Fruit fly (Drosophila melanogaster) whole organism, embryonic: Measurements from ENCODE around the gene VhaAC45RP.

ENCODE experiments used
- Atf3 ChIP-seq: fragments of 200-800 bp; sonication (Bioruptor generic); optimal IDR thresholded peaks from 3 replicates; lab custom pipeline; 2016; ENCODE audit warnings: missing biosample characterization, missing genetic modification characterization
- Atf6 ChIP-seq: fragments of 200-800 bp; sonication (Bioruptor generic); IDR thresholded peaks from 2 replicates; pipeline ENCODE4 v1.3.6; 2022; ENCODE audit warnings: missing biosample characterization, missing genetic modification characterization
- CG10462 ChIP-seq: fragments of 200-800 bp; sonication (Bioruptor generic); optimal IDR thresholded peaks from 2 replicates; lab custom pipeline; 2016; ENCODE audit warnings: missing biosample characterization, missing genetic modification characterization
- CG10565 ChIP-seq: fragments of 200-800 bp; sonication (Bioruptor generic); optimal IDR thresholded peaks from 3 replicates; lab custom pipeline; 2016; ENCODE audit warnings: missing biosample characterization, mild to moderate bottlenecking, missing genetic modification characterization
- CG10654 ChIP-seq: fragments of 200-800 bp; sonication (Bioruptor generic); optimal IDR thresholded peaks from 2 replicates; lab custom pipeline; 2016; ENCODE audit warnings: missing biosample characterization, missing genetic modification characterization
- CG10979 ChIP-seq: fragments of 200-800 bp; sonication (Bioruptor generic); optimal IDR thresholded peaks from 2 replicates; lab custom pipeline; 2018; ENCODE audit warnings: missing biosample characterization, mild to moderate bottlenecking, missing genetic modification characterization, moderate library complexity
- CG11456 ChIP-seq: fragments of 200-800 bp; sonication (Bioruptor generic); IDR thresholded peaks from 3 replicates; pipeline ENCODE4 v1.3.6; 2022; ENCODE audit warnings: missing biosample characterization, missing genetic modification characterization
- CG12769 ChIP-seq: fragments of 200-800 bp; sonication (Bioruptor generic); optimal IDR thresholded peaks from 2 replicates; lab custom pipeline; 2019; ENCODE audit warnings: missing biosample characterization, mild to moderate bottlenecking, missing genetic modification characterization, moderate library complexity
- CG13424 ChIP-seq: fragments of 200-800 bp; sonication (Bioruptor generic); optimal IDR thresholded peaks from 2 replicates; lab custom pipeline; 2019; ENCODE audit warnings: missing biosample characterization, mild to moderate bottlenecking, missing genetic modification characterization, moderate library complexity
- CG15011 ChIP-seq: fragments of 200-800 bp; sonication (Bioruptor generic); optimal IDR thresholded peaks from 3 replicates; lab custom pipeline; 2018; ENCODE audit warnings: missing biosample characterization, mild to moderate bottlenecking, missing genetic modification characterization
- CG15073 ChIP-seq: fragments of 200-800 bp; sonication (Bioruptor generic); optimal IDR thresholded peaks from 2 replicates; lab custom pipeline; 2016; ENCODE audit warnings: missing biosample characterization, missing genetic modification characterization
- CG18764 ChIP-seq: fragments of 200-800 bp; sonication (Bioruptor generic); optimal IDR thresholded peaks from 3 replicates; lab custom pipeline; 2016; ENCODE audit warnings: missing biosample characterization, missing genetic modification characterization
- CG2129 ChIP-seq: fragments of 200-800 bp; sonication (Bioruptor generic); IDR thresholded peaks from 2 replicates; pipeline ENCODE4 v1.3.6; 2022; ENCODE audit warnings: missing biosample characterization, missing genetic modification characterization; ENCODE audit not compliant: partially characterized antibody
- CG2202 ChIP-seq: fragments of 200-800 bp; sonication (Bioruptor generic); optimal IDR thresholded peaks from 2 replicates; lab custom pipeline; 2018; ENCODE audit warnings: missing biosample characterization, mild to moderate bottlenecking, missing genetic modification characterization
- CG5953 ChIP-seq: fragments of 200-800 bp; sonication (Bioruptor generic); IDR thresholded peaks from 2 replicates; pipeline ENCODE4 v1.3.6; 2022; ENCODE audit warnings: missing biosample characterization, missing genetic modification characterization
- CG6175 ChIP-seq: fragments of 200-800 bp; sonication (Bioruptor generic); IDR thresholded peaks from 3 replicates; pipeline ENCODE4 v1.3.6; 2022; ENCODE audit warnings: missing biosample characterization, missing genetic modification characterization
- CG6254 ChIP-seq: fragments of 200-800 bp; sonication (Bioruptor generic); optimal IDR thresholded peaks from 3 replicates; lab custom pipeline; 2017; ENCODE audit warnings: mild to moderate bottlenecking, missing biosample characterization, missing genetic modification reagents, missing genetic modification characterization
- CG7357 ChIP-seq: fragments of 200-800 bp; sonication (Bioruptor generic); IDR thresholded peaks from 3 replicates; pipeline ENCODE4 v1.3.6; 2022; ENCODE audit warnings: missing biosample characterization, missing genetic modification characterization
- CG9609 ChIP-seq: fragments of 200-800 bp; sonication (Bioruptor generic); optimal IDR thresholded peaks from 3 replicates; lab custom pipeline; 2016; ENCODE audit warnings: missing biosample characterization, missing genetic modification characterization
- CTCF ChIP-seq: fragments of 200-800 bp; sonication (Bioruptor generic); optimal IDR thresholded peaks from 2 replicates; lab custom pipeline; 2017; ENCODE audit warnings: missing biosample characterization, mild to moderate bottlenecking, missing genetic modification characterization, moderate library complexity
- Dp ChIP-seq: fragments of 200-800 bp; sonication (Bioruptor generic); optimal IDR thresholded peaks from 2 replicates; lab custom pipeline; 2018; ENCODE audit warnings: missing biosample characterization, mild to moderate bottlenecking, missing genetic modification characterization, moderate library complexity
- HLH3B ChIP-seq: fragments of 200-800 bp; sonication (Bioruptor generic); IDR thresholded peaks from 2 replicates; pipeline ENCODE4 v1.3.6; 2022; ENCODE audit warnings: missing biosample characterization, missing genetic modification characterization
- Hmr ChIP-seq: fragments of 200-800 bp; sonication (Bioruptor generic); optimal IDR thresholded peaks from 3 replicates; lab custom pipeline; 2017; ENCODE audit warnings: mild to moderate bottlenecking, missing biosample characterization, missing genetic modification reagents, missing genetic modification characterization
- Hr3 ChIP-seq: fragments of 200-800 bp; sonication (Bioruptor generic); optimal IDR thresholded peaks from 3 replicates; lab custom pipeline; 2016; ENCODE audit warnings: missing biosample characterization, missing genetic modification characterization
- Mad ChIP-seq: fragments of 200-800 bp; sonication (Bioruptor generic); optimal IDR thresholded peaks from 2 replicates; lab custom pipeline; 2016; ENCODE audit warnings: missing biosample characterization, missing genetic modification characterization
- Meics ChIP-seq: fragments of 200-800 bp; sonication (Bioruptor generic); optimal IDR thresholded peaks from 2 replicates; lab custom pipeline; 2017; ENCODE audit warnings: missing biosample characterization, mild to moderate bottlenecking, missing genetic modification characterization
- NfI ChIP-seq: fragments of 200-800 bp; sonication (Bioruptor generic); optimal IDR thresholded peaks from 3 replicates; lab custom pipeline; 2018; ENCODE audit warnings: missing biosample characterization, mild to moderate bottlenecking, missing genetic modification characterization, moderate library complexity
- Rx ChIP-seq: fragments of 200-800 bp; sonication (Bioruptor generic); IDR thresholded peaks from 2 replicates; pipeline ENCODE4 v1.3.6; 2022; ENCODE audit warnings: missing biosample characterization, missing genetic modification characterization
- Sox102F ChIP-seq: fragments of 200-800 bp; sonication (Bioruptor generic); optimal IDR thresholded peaks from 2 replicates; lab custom pipeline; 2018; ENCODE audit warnings: missing biosample characterization, mild to moderate bottlenecking, missing genetic modification characterization, moderate library complexity
- bab2 ChIP-seq: fragments of 200-800 bp; sonication (Bioruptor generic); optimal IDR thresholded peaks from 2 replicates; lab custom pipeline; 2016; ENCODE audit warnings: missing biosample characterization, missing genetic modification characterization
- da ChIP-seq: fragments of 200-800 bp; sonication (Bioruptor generic); optimal IDR thresholded peaks from 2 replicates; lab custom pipeline; 2016; ENCODE audit warnings: missing biosample characterization, missing genetic modification characterization
- dm ChIP-seq: fragments of 200-800 bp; sonication (Bioruptor generic); optimal IDR thresholded peaks from 3 replicates; lab custom pipeline; 2016; ENCODE audit warnings: missing biosample characterization, missing genetic modification characterization
- en ChIP-seq: fragments of 200-800 bp; sonication (Bioruptor generic); optimal IDR thresholded peaks from 2 replicates; lab custom pipeline; 2016; ENCODE audit warnings: missing biosample characterization, missing genetic modification characterization
- ewg ChIP-seq: fragments of 200-800 bp; sonication (Bioruptor generic); optimal IDR thresholded peaks from 3 replicates; lab custom pipeline; 2017; ENCODE audit warnings: mild to moderate bottlenecking, missing biosample characterization, missing genetic modification reagents, missing genetic modification characterization
- ftz-f1 ChIP-seq: fragments of 200-800 bp; sonication (Bioruptor generic); optimal IDR thresholded peaks from 2 replicates; lab custom pipeline; 2016; ENCODE audit warnings: missing biosample characterization, missing genetic modification characterization
- gcm ChIP-seq: fragments of 200-800 bp; sonication (Bioruptor generic); optimal IDR thresholded peaks from 2 replicates; lab custom pipeline; 2019; ENCODE audit warnings: missing biosample characterization, mild to moderate bottlenecking, missing genetic modification characterization, moderate library complexity
- gem ChIP-seq: fragments of 200-800 bp; sonication (Bioruptor generic); optimal IDR thresholded peaks from 2 replicates; lab custom pipeline; 2019; ENCODE audit warnings: missing biosample characterization, mild to moderate bottlenecking, missing genetic modification characterization, moderate library complexity
- gro ChIP-seq: fragments of 200-800 bp; sonication (Bioruptor generic); optimal IDR thresholded peaks from 2 replicates; lab custom pipeline; 2016; ENCODE audit warnings: missing biosample characterization, missing genetic modification characterization
- hbn ChIP-seq: fragments of 200-800 bp; sonication (Bioruptor generic); IDR thresholded peaks from 2 replicates; pipeline ENCODE4 v1.3.6; 2022; ENCODE audit warnings: missing biosample characterization, missing genetic modification characterization; ENCODE audit not compliant: partially characterized antibody
- mld ChIP-seq: fragments of 200-800 bp; sonication (Bioruptor generic); IDR thresholded peaks from 3 replicates; pipeline ENCODE4 v1.3.6; 2022; ENCODE audit warnings: missing biosample characterization, missing genetic modification characterization; ENCODE audit not compliant: partially characterized antibody
- pho ChIP-seq: fragments of 200-800 bp; sonication (Bioruptor generic); optimal IDR thresholded peaks from 2 replicates; lab custom pipeline; 2016; ENCODE audit warnings: missing biosample characterization, missing genetic modification characterization
- pzg ChIP-seq: fragments of 200-800 bp; sonication (Bioruptor generic); optimal IDR thresholded peaks from 3 replicates; lab custom pipeline; 2018; ENCODE audit warnings: missing biosample characterization, mild to moderate bottlenecking, missing genetic modification characterization, moderate library complexity
- salm ChIP-seq: fragments of 200-800 bp; sonication (Bioruptor generic); optimal IDR thresholded peaks from 2 replicates; lab custom pipeline; 2018; ENCODE audit warnings: missing biosample characterization, mild to moderate bottlenecking, missing genetic modification characterization
- scrt ChIP-seq: fragments of 200-800 bp; sonication (Bioruptor generic); optimal IDR thresholded peaks from 2 replicates; lab custom pipeline; 2018; ENCODE audit warnings: missing biosample characterization, mild to moderate bottlenecking, missing genetic modification characterization, moderate library complexity
- sima ChIP-seq: fragments of 200-800 bp; sonication (Bioruptor generic); optimal IDR thresholded peaks from 2 replicates; lab custom pipeline; 2016; ENCODE audit warnings: missing biosample characterization, missing genetic modification characterization
- slbo ChIP-seq: fragments of 200-800 bp; sonication (Bioruptor generic); IDR thresholded peaks from 2 replicates; pipeline ENCODE4 v1.3.6; 2022; ENCODE audit warnings: missing biosample characterization, missing genetic modification characterization
- slou ChIP-seq: fragments of 200-800 bp; sonication (Bioruptor generic); optimal IDR thresholded peaks from 3 replicates; lab custom pipeline; 2016; ENCODE audit warnings: missing biosample characterization, missing genetic modification characterization
- so ChIP-seq: fragments of 200-800 bp; sonication (Bioruptor generic); IDR thresholded peaks from 3 replicates; pipeline ENCODE4 v1.3.6; 2022; ENCODE audit warnings: missing biosample characterization, missing genetic modification characterization
- sqz ChIP-seq: fragments of 200-800 bp; sonication (Bioruptor generic); optimal IDR thresholded peaks from 3 replicates; lab custom pipeline; 2018; ENCODE audit warnings: missing biosample characterization, mild to moderate bottlenecking, missing genetic modification characterization
- z ChIP-seq: fragments of 200-800 bp; sonication (Bioruptor generic); IDR thresholded peaks from 3 replicates; pipeline ENCODE4 v1.3.6; 2022; ENCODE audit warnings: missing biosample characterization, missing genetic modification characterization
- zen2 ChIP-seq: fragments of 200-800 bp; sonication (Bioruptor generic); IDR thresholded peaks from 3 replicates; pipeline ENCODE4 v1.3.6; 2022; ENCODE audit warnings: missing biosample characterization, missing genetic modification characterization; ENCODE audit not compliant: partially characterized antibody
- zfh2 ChIP-seq: fragments of 200-800 bp; sonication (Bioruptor generic); optimal IDR thresholded peaks from 2 replicates; lab custom pipeline; 2016; ENCODE audit warnings: missing biosample characterization, missing genetic modification characterization

The VhaAC45RP gene

dm6 chr3R:30164162-30164561 lies 2.1 kb downstream of the VhaAC45RP start (continued):
- TF ChIP-seq HLH3B (GFP tag; lab: Robert Waterston, UW), result peak; percentile 64
- no peak for TF ChIP-seq CTCF (GFP tag; lab: Kevin White, UChicago)
- no peak for TF ChIP-seq en
- no peak for TF ChIP-seq NfI
- TF ChIP-seq pzg (GFP tag; lab: Kevin White, UChicago), result no peak
- no peak for TF ChIP-seq dm
- TF ChIP-seq ewg (GFP tag; lab: Kevin White, UChicago), result peak; percentile 25
- TF ChIP-seq Hr3 (GFP tag; lab: Kevin White, UChicago), result no peak
- TF ChIP-seq Mad, result no peak
- TF ChIP-seq hbn, result no peak
- no peak for TF ChIP-seq CG2202 (tag; lab: Kevin White, UChicago)
- TF ChIP-seq sima (GFP tag; lab: Kevin White, UChicago), result no peak
- no peak for TF ChIP-seq CG9609
- TF ChIP-seq CG7357 (GFP tag; lab: Robert Waterston, UW), result no peak
- no peak for TF ChIP-seq CG2129 (GFP tag; lab: Robert Waterston, UW)
- TF ChIP-seq bab2, result peak; percentile 12
- no peak for TF ChIP-seq sqz (GFP tag; lab: Kevin White, UChicago)
- no peak for TF ChIP-seq ftz-f1 (GFP tag; lab: Kevin White, UChicago)
- peak; percentile 36; the same call in 1 of the 2 replicates for TF ChIP-seq Rx (GFP tag; lab: Robert Waterston, UW)
- TF ChIP-seq Hmr (GFP tag; lab: Kevin White, UChicago), result no peak
- TF ChIP-seq zfh2 (GFP tag; lab: Kevin White, UChicago), result no peak
- peak; percentile 10 for TF ChIP-seq CG6254
- no peak for TF ChIP-seq CG11456
- TF ChIP-seq CG10462, result no peak
- no peak for TF ChIP-seq salm
- TF ChIP-seq so, result peak; percentile 77; the same call in 2 of the 3 replicates
- TF ChIP-seq zen2, result no peak
- no peak for TF ChIP-seq CG15011
- no peak for TF ChIP-seq pho (GFP tag; lab: Kevin White, UChicago)
- 0 out of 2 replicates have a peak, but pooled peaks have one; percentile 31 for TF ChIP-seq Atf6 (GFP tag; lab: Robert Waterston, UW)
- TF ChIP-seq Sox102F (GFP tag; lab: Kevin White, UChicago), result peak; percentile 64
- no peak for TF ChIP-seq CG12769 (tag; lab: Kevin White, UChicago)
- 0 out of 2 replicates have a peak, but pooled peaks have one; percentile 9 for TF ChIP-seq slbo (GFP tag; lab: Robert Waterston, UW)
- no peak for TF ChIP-seq z (GFP tag; lab: Robert Waterston, UW)
- TF ChIP-seq scrt (GFP tag; lab: Kevin White, UChicago), result no peak
- TF ChIP-seq CG18764 (GFP tag; lab: Kevin White, UChicago), result no peak
- TF ChIP-seq gro (GFP tag; lab: Kevin White, UChicago), result no peak
- no peak for TF ChIP-seq CG5953 (GFP tag; lab: Robert Waterston, UW)
- no peak for TF ChIP-seq Meics (GFP tag; lab: Kevin White, UChicago)
- TF ChIP-seq CG10565 (GFP tag; lab: Kevin White, UChicago), result no peak
- TF ChIP-seq CG13424 (tag; lab: Kevin White, UChicago), result peak; percentile 4
- TF ChIP-seq CG6175 (GFP tag; lab: Robert Waterston, UW), result no peak
- peak; percentile 4 for TF ChIP-seq CG10654
- peak; percentile 42 for TF ChIP-seq CG10979 (tag; lab: Kevin White, UChicago)
- TF ChIP-seq Dp (GFP tag; lab: Kevin White, UChicago), result no peak
- TF ChIP-seq Atf3, result no peak
- TF ChIP-seq CG15073, result no peak
- TF ChIP-seq gem, result no peak
- TF ChIP-seq slou (GFP tag; lab: Kevin White, UChicago), result no peak
- TF ChIP-seq mld, result no peak
- TF ChIP-seq da (GFP tag; lab: Kevin White, UChicago), result no peak
- no peak for TF ChIP-seq gcm (GFP tag; lab: Kevin White, UChicago)
